Worm (Caenorhabditis elegans) whole organism, L4 larva: ENCODE measurements around the gene cyp-31A5.

ENCODE experiments used
- D1046.2 ChIP-seq: fragments of 200-800 bp; sonication (Bioruptor generic); IDR thresholded peaks from 2 replicates; pipeline ENCODE4 v1.3.6; 2022; ENCODE audit warnings: missing genetic modification characterization, missing compliant biosample characterization
- F10B5.3 ChIP-seq: sonication (generic microtip); optimal IDR thresholded peaks from 2 replicates; lab custom pipeline; 2016; ENCODE audit warnings: mild to moderate bottlenecking, missing genetic modification characterization, missing compliant biosample characterization
- F26F4.8 ChIP-seq: fragments of 200-800 bp; sonication (Bioruptor generic); conservative IDR thresholded peaks from 2 replicates; pipeline ENCODE4 v1.3.6; 2022; ENCODE audit warnings: missing genetic modification characterization, missing compliant biosample characterization
- F49E8.2 ChIP-seq: sonication (generic microtip); optimal IDR thresholded peaks from 2 replicates; lab custom pipeline; 2016; ENCODE audit warnings: missing compliant biosample characterization, mild to moderate bottlenecking, missing genetic modification characterization, borderline replicate concordance
- Y48G9A.11 ChIP-seq: fragments of 200-800 bp; sonication (Bioruptor generic); IDR thresholded peaks from 2 replicates; pipeline ENCODE4 v1.3.6; 2022; ENCODE audit warnings: missing genetic modification reagents, missing genetic modification characterization, missing compliant biosample characterization
- ZK546.5 ChIP-seq, 2 experiments: sonication (generic microtip); optimal IDR thresholded peaks; 2 replicates each; lab custom pipeline; 2017; ENCODE audit warnings: missing biosample characterization in 2 of 2, missing genetic modification characterization in 2 of 2
- aha-1 ChIP-seq: fragments of 150-350 bp; peaks from one replicate; lab custom pipeline; 2014; ENCODE audit warnings: missing biosample characterization, missing genetic modification characterization
- arid-1 ChIP-seq: fragments of 200-800 bp; sonication (Bioruptor generic); conservative IDR thresholded peaks from 2 replicates; pipeline ENCODE4 v1.3.6; 2022; ENCODE audit warnings: missing genetic modification reagents, missing genetic modification characterization, missing compliant biosample characterization
- ceh-44 ChIP-seq: fragments of 200-800 bp; sonication (Bioruptor generic); IDR thresholded peaks from 2 replicates; pipeline ENCODE4 v1.3.6; 2022; ENCODE audit warnings: missing genetic modification reagents, missing genetic modification characterization, missing compliant biosample characterization
- ceh-62 ChIP-seq: sonication (generic microtip); optimal IDR thresholded peaks from 2 replicates; lab custom pipeline; 2017; ENCODE audit warnings: missing biosample characterization, missing genetic modification characterization
- ctbp-1 ChIP-seq: fragments of 200-800 bp; sonication (Bioruptor generic); IDR thresholded peaks from 2 replicates; pipeline ENCODE4 v1.3.6; 2022; ENCODE audit warnings: missing genetic modification reagents, missing genetic modification characterization, missing compliant biosample characterization
- dmd-8 ChIP-seq: fragments of 200-800 bp; sonication (Bioruptor generic); IDR thresholded peaks from 2 replicates; pipeline ENCODE4 v1.3.6; 2022; ENCODE audit warnings: missing genetic modification characterization, missing compliant biosample characterization
- dpl-1 ChIP-seq: fragments of 150-350 bp; optimal IDR thresholded peaks from 2 replicates; lab custom pipeline; 2014; ENCODE audit warnings: missing biosample characterization, missing genetic modification reagents, missing genetic modification characterization
- egl-27 ChIP-seq: sonication (generic microtip); optimal IDR thresholded peaks from 3 replicates; lab custom pipeline; 2017; ENCODE audit warnings: missing biosample characterization, missing genetic modification reagents, missing genetic modification characterization
- fkh-10 ChIP-seq: fragments of 150-350 bp; optimal IDR thresholded peaks from 2 replicates; lab custom pipeline; 2014; ENCODE audit warnings: missing biosample characterization, missing genetic modification reagents, missing genetic modification characterization
- hlh-30 ChIP-seq: sonication (generic microtip); optimal IDR thresholded peaks from 2 replicates; lab custom pipeline; 2017; ENCODE audit warnings: antibody characterized with exemption, mild to moderate bottlenecking, missing genetic modification characterization, missing compliant biosample characterization; ENCODE audit not compliant: insufficient read depth
- lin-38 ChIP-seq: fragments of 200-800 bp; sonication (Bioruptor generic); IDR thresholded peaks from 2 replicates; pipeline ENCODE4 v1.3.6; 2022; ENCODE audit warnings: missing genetic modification reagents, missing genetic modification characterization, missing compliant biosample characterization
- lsy-2 ChIP-seq, 2 experiments: fragments of 150-350 bp in 1 of 2; sonication (generic microtip) in 1 of 2; optimal IDR thresholded peaks; 2 replicates each; lab custom pipeline; 2014 to 2017; ENCODE audit warnings: missing biosample characterization in 2 of 2, missing genetic modification characterization in 2 of 2
- madf-5 ChIP-seq, 2 experiments: fragments of 200-800 bp; sonication (Bioruptor generic); IDR thresholded peaks; 2 replicates each; pipeline ENCODE4 v1.3.6; 2022; ENCODE audit warnings: missing compliant biosample characterization in 2 of 2, missing genetic modification characterization in 2 of 2
- mdt-29 ChIP-seq: fragments of 200-800 bp; sonication (Bioruptor generic); IDR thresholded peaks from 2 replicates; pipeline ENCODE4 v1.3.6; 2022; ENCODE audit warnings: missing genetic modification reagents, missing genetic modification characterization, missing compliant biosample characterization
- mep-1 ChIP-seq: fragments of 150-350 bp; sonication (generic microtip); optimal IDR thresholded peaks from 3 replicates; lab custom pipeline; 2014; ENCODE audit warnings: missing biosample characterization, missing genetic modification characterization
- mes-2 ChIP-seq: sonication (generic microtip); optimal IDR thresholded peaks from 2 replicates; lab custom pipeline; 2016; ENCODE audit warnings: missing genotype, mild to moderate bottlenecking, missing genetic modification characterization, missing compliant biosample characterization; ENCODE audit not compliant: poor library complexity, severe bottlenecking
- nhr-102 ChIP-seq: sonication (generic microtip); optimal IDR thresholded peaks from 2 replicates; lab custom pipeline; 2016; ENCODE audit warnings: mild to moderate bottlenecking, missing genetic modification characterization, moderate library complexity, missing compliant biosample characterization
- nhr-41 ChIP-seq: fragments of 200-800 bp; sonication (Bioruptor generic); IDR thresholded peaks from 2 replicates; pipeline ENCODE4 v1.3.6; 2022; ENCODE audit warnings: missing genetic modification reagents, missing genetic modification characterization, missing compliant biosample characterization
- nhr-42 ChIP-seq: fragments of 200-800 bp; sonication (Bioruptor generic); IDR thresholded peaks from 2 replicates; pipeline ENCODE4 v1.3.6; 2022; ENCODE audit warnings: missing genetic modification characterization, missing compliant biosample characterization
- nhr-76 ChIP-seq: fragments of 150-350 bp; optimal IDR thresholded peaks from 2 replicates; lab custom pipeline; 2014; ENCODE audit warnings: missing biosample characterization, missing genetic modification characterization
- nhr-77 ChIP-seq: fragments of 150-350 bp; optimal IDR thresholded peaks from 2 replicates; lab custom pipeline; 2014; ENCODE audit warnings: missing biosample characterization, missing genetic modification characterization
- set-16 ChIP-seq: fragments of 200-800 bp; sonication (Bioruptor generic); IDR thresholded peaks from 2 replicates; pipeline ENCODE4 v1.3.6; 2022; ENCODE audit warnings: missing genetic modification reagents, missing genetic modification characterization, missing compliant biosample characterization
- snpc-1.2 ChIP-seq: fragments of 200-800 bp; sonication (Bioruptor generic); IDR thresholded peaks from 2 replicates; pipeline ENCODE4 v1.3.6; 2022; ENCODE audit warnings: missing genetic modification reagents, missing genetic modification characterization, missing compliant biosample characterization
- snpc-4 ChIP-seq: fragments of 150-350 bp; optimal IDR thresholded peaks from 2 replicates; lab custom pipeline; 2014; ENCODE audit warnings: missing biosample characterization, missing genetic modification characterization
- tag-97 ChIP-seq: fragments of 200-800 bp; sonication (Bioruptor generic); IDR thresholded peaks from 2 replicates; pipeline ENCODE4 v1.3.6; 2022; ENCODE audit warnings: missing genetic modification characterization, missing compliant biosample characterization
- zag-1 ChIP-seq: fragments of 150-350 bp; optimal IDR thresholded peaks from 2 replicates; lab custom pipeline; 2014; ENCODE audit warnings: missing biosample characterization, missing genetic modification characterization
- ztf-11 ChIP-seq: fragments of 150-350 bp; optimal IDR thresholded peaks from 2 replicates; lab custom pipeline; 2014; ENCODE audit warnings: missing biosample characterization, missing genetic modification characterization
- ztf-7 ChIP-seq: fragments of 150-350 bp; optimal IDR thresholded peaks from 2 replicates; lab custom pipeline; 2014; ENCODE audit warnings: missing biosample characterization, missing genetic modification characterization

The cyp-31A5 gene

ce11 chrIV:13360144-13360543, 40.9 kb upstream of the cyp-31A5 start, which contains the start of gene Y62E10A.3:
Y62E10A.3 (minus strand) TSS chrIV:13360244.
- TF ChIP-seq zag-1 (tag; lab: Kevin White, UChicago) (no peak), nhr-102 (no peak), snpc-4 (tag; lab: Kevin White, UChicago) (no peak), egl-27 (tag; lab: Kevin White, UChicago) (no peak), F26F4.8 (GFP tag; lab: Robert Waterston, UW) (no peak)

ce11 chrIV:13364869-13365268, 36.2 kb upstream of the cyp-31A5 start, which contains the start of gene srsx-25:
srsx-25 (plus strand) TSS chrIV:13365169.
- TF ChIP-seq aha-1 (tag; lab: Kevin White, UChicago) (peak; percentile 79), tag-97 (GFP tag; lab: Robert Waterston, UW) (no peak)

- peak; percentile 50; the same call in 1 of the 2 replicates for TF ChIP-seq arid-1 (GFP tag; lab: Robert Waterston, UW)
- no peak for TF ChIP-seq ztf-11 (tag; lab: Kevin White, UChicago)
- no peak for TF ChIP-seq nhr-76 (tag; lab: Kevin White, UChicago)
- no peak for TF ChIP-seq ztf-7
- 0 out of 2 replicates have a peak, but pooled peaks have one; percentile 19 for TF ChIP-seq dmd-8 (GFP tag; lab: Robert Waterston, UW)
- no peak for TF ChIP-seq nhr-77 (tag; lab: Kevin White, UChicago)
- TF ChIP-seq ceh-44, result no peak
- no peak for TF ChIP-seq ZK546.5 (tag; optimal IDR thresholded peaks at IDR 0.05; lab: Kevin White, UChicago)
- peak; percentile 4 for TF ChIP-seq nhr-102
- peak; percentile 60 for TF ChIP-seq snpc-1.2
- no peak for TF ChIP-seq nhr-41 (GFP tag; lab: Robert Waterston, UW)
- TF ChIP-seq ctbp-1 (GFP tag; lab: Robert Waterston, UW), result 0 out of 2 replicates have a peak, but pooled peaks have one; percentile 47
- peak; percentile 38 for TF ChIP-seq F49E8.2 (tag; lab: Kevin White, UChicago)
- no peak for TF ChIP-seq ceh-62 (tag; lab: Kevin White, UChicago)
- TF ChIP-seq D1046.2 (GFP tag; lab: Robert Waterston, UW), result no peak
- peak; percentile 95 for TF ChIP-seq set-16 (GFP tag; lab: Robert Waterston, UW)
- TF ChIP-seq mdt-29 (GFP tag; lab: Robert Waterston, UW), result 0 out of 2 replicates have a peak, but pooled peaks have one; percentile 44
- TF ChIP-seq nhr-42 (GFP tag; lab: Robert Waterston, UW), result no peak
- peak; percentile 28 for TF ChIP-seq aha-1 (tag; lab: Kevin White, UChicago)
- TF ChIP-seq Y48G9A.11 (GFP tag; lab: Robert Waterston, UW), result 0 out of 2 replicates have a peak, but pooled peaks have one; percentile 17
- no peak for TF ChIP-seq F10B5.3 (tag; lab: Kevin White, UChicago)
These were observed 31.8 kb upstream of the cyp-31A5 start, which contains the start of gene agt-1 for ce11 chrIV:13369120-13369842. agt-1 (minus strand) TSS chrIV:13369412.

- TF ChIP-seq dpl-1 (GFP tag; lab: Kevin White, UChicago), result peak; percentile 44
- TF ChIP-seq lin-38 (GFP tag; lab: Robert Waterston, UW), result peak; percentile 39; the same call in 1 of the 2 replicates
- peak; percentile 40 for TF ChIP-seq ztf-7
- TF ChIP-seq nhr-77 (tag; lab: Kevin White, UChicago), result peak; percentile 16
- peak in 1 of 2 experiments; percentile 75 for TF ChIP-seq lsy-2 (tag; optimal IDR thresholded peaks at IDR 0.05; lab: Kevin White, UChicago)
- TF ChIP-seq fkh-10, result no peak
- peak; percentile 58 for TF ChIP-seq mes-2 (tag; lab: Kevin White, UChicago)
- peak; percentile 28 for TF ChIP-seq hlh-30 (tag; lab: Kevin White, UChicago)
- no peak for TF ChIP-seq madf-5 (GFP tag; IDR thresholded peaks at IDR 0.05; lab: Robert Waterston, UW)
- peak; percentile 3 for TF ChIP-seq mep-1 (tag; lab: Kevin White, UChicago)
These were observed 30.8 kb upstream of the cyp-31A5 start, which contains the start of the genes rla-2, popl-7 and Y62E10A.24 for ce11 chrIV:13370235-13370739. rla-2 (minus strand) TSS chrIV:13370285. popl-7 (plus strand) TSS chrIV:13370689. Y62E10A.24 (plus strand) TSS chrIV:13370710.
